Worm (Caenorhabditis elegans) whole organism, early embryonic: ENCODE results near the gene R160.4.

Experiments used
- F13C5.2 ChIP-seq: sonication (generic microtip); optimal IDR thresholded peaks from 2 replicates; lab custom pipeline; 2017; ENCODE audit warnings: mild to moderate bottlenecking, missing genetic modification characterization, inconsistent platforms, missing compliant biosample characterization
- aly-1 ChIP-seq: sonication (generic microtip); optimal IDR thresholded peaks from 2 replicates; lab custom pipeline; 2016; ENCODE audit warnings: missing genetic modification characterization, missing compliant biosample characterization
- ama-1 ChIP-seq: fragments of 150-350 bp; optimal IDR thresholded peaks from 2 replicates; lab custom pipeline; 2014
- ceh-13 ChIP-seq: fragments of 200-800 bp; sonication (Bioruptor generic); optimal IDR thresholded peaks from 2 replicates; lab custom pipeline; 2018; ENCODE audit warnings: mild to moderate bottlenecking, missing genetic modification characterization, missing compliant biosample characterization
- ceh-36 ChIP-seq: sonication (generic microtip); optimal IDR thresholded peaks from 2 replicates; lab custom pipeline; 2016; ENCODE audit warnings: missing genetic modification characterization, inconsistent platforms, missing compliant biosample characterization
- ets-7 ChIP-seq: sonication (generic microtip); optimal IDR thresholded peaks from 2 replicates; lab custom pipeline; 2016; ENCODE audit warnings: missing genotype, missing genetic modification characterization, missing compliant biosample characterization
- flt-1 ChIP-seq: fragments of 200-800 bp; sonication (Bioruptor generic); IDR thresholded peaks from 2 replicates; pipeline ENCODE4 v1.3.6; 2022; ENCODE audit warnings: missing genetic modification characterization, missing compliant biosample characterization
- hmbx-1 ChIP-seq: sonication (generic microtip); optimal IDR thresholded peaks from 2 replicates; lab custom pipeline; 2016; ENCODE audit warnings: mild to moderate bottlenecking, missing genetic modification characterization, missing compliant biosample characterization
- hmg-4 ChIP-seq: fragments of 200-800 bp; sonication (Bioruptor generic); optimal IDR thresholded peaks from 2 replicates; lab custom pipeline; 2018; ENCODE audit warnings: mild to moderate bottlenecking, missing genetic modification characterization, missing compliant biosample characterization
- hnd-1 ChIP-seq: sonication (generic microtip); optimal IDR thresholded peaks from 2 replicates; lab custom pipeline; 2016; ENCODE audit warnings: missing genetic modification characterization, missing compliant biosample characterization
- pes-1 ChIP-seq: fragments of 200-800 bp; sonication (Bioruptor generic); IDR thresholded peaks from 2 replicates; pipeline ENCODE4 v1.3.6; 2022; ENCODE audit warnings: missing genetic modification reagents, missing genetic modification characterization, missing compliant biosample characterization
- tbx-11 ChIP-seq: fragments of 200-800 bp; sonication (Bioruptor generic); IDR thresholded peaks from 2 replicates; pipeline ENCODE4 v1.3.6; 2022; ENCODE audit warnings: missing genetic modification characterization, missing compliant biosample characterization
- tbx-37 ChIP-seq: fragments of 200-800 bp; sonication (Bioruptor generic); conservative IDR thresholded peaks from 2 replicates; pipeline ENCODE4 v1.3.6; 2022; ENCODE audit warnings: missing genetic modification reagents, missing genetic modification characterization, missing compliant biosample characterization
- tra-4 ChIP-seq: sonication (generic microtip); optimal IDR thresholded peaks from 2 replicates; lab custom pipeline; 2017; ENCODE audit warnings: missing genetic modification characterization, missing compliant biosample characterization

- TF ChIP-seq aly-1 (tag; lab: Kevin White, UChicago): no peak
- no peak for TF ChIP-seq ama-1 (lab: Kevin White, UChicago)
- no peak for TF ChIP-seq ceh-13 (GFP tag; lab: Kevin White, UChicago)
- no peak for TF ChIP-seq hnd-1 (tag; lab: Kevin White, UChicago)
- no peak for TF ChIP-seq ets-7 (tag; lab: Kevin White, UChicago)
- TF ChIP-seq ceh-36: no peak
- no peak for TF ChIP-seq F13C5.2 (tag; lab: Kevin White, UChicago)
- TF ChIP-seq flt-1 (GFP tag; lab: Robert Waterston, UW): no peak
- TF ChIP-seq tbx-37: no peak
- no peak for TF ChIP-seq hmbx-1 (tag; lab: Kevin White, UChicago)
- no peak for TF ChIP-seq pes-1 (GFP tag; lab: Robert Waterston, UW)
- TF ChIP-seq tra-4 (tag; lab: Kevin White, UChicago): no peak
- TF ChIP-seq tbx-11 (GFP tag; lab: Robert Waterston, UW): no peak
- no peak for TF ChIP-seq hmg-4 (GFP tag; lab: Kevin White, UChicago)
Observed at ce11 chrX:4371413-4371812, 2.7 kb upstream of the R160.4 start, which contains the start of gene R160.13.
